Worm (Caenorhabditis elegans) whole organism, L1 larva: Measurements from ENCODE around the gene col-138.

ENCODE experiments used
- aly-2 ChIP-seq: fragments of 150-350 bp; optimal IDR thresholded peaks from 2 replicates; lab custom pipeline; 2014; ENCODE audit warnings: missing biosample characterization, missing genetic modification characterization
- ceh-82 ChIP-seq, 3 experiments: fragments of 150-350 bp in 1 of 3; sonication (generic microtip) in 2 of 3; optimal IDR thresholded peaks; 2 replicates each; lab custom pipeline; 2014 to 2017; ENCODE audit warnings: missing biosample characterization in 3 of 3, missing genetic modification characterization in 3 of 3
- efl-3 ChIP-seq: fragments of 200-800 bp; sonication (Bioruptor generic); optimal IDR thresholded peaks from 2 replicates; lab custom pipeline; 2018; ENCODE audit warnings: mild to moderate bottlenecking, missing genetic modification characterization, missing compliant biosample characterization
- nhr-77 ChIP-seq: fragments of 150-350 bp; optimal IDR thresholded peaks from 2 replicates; lab custom pipeline; 2014; ENCODE audit warnings: missing biosample characterization, missing genetic modification characterization
- nhr-90 ChIP-seq: sonication (generic microtip); optimal IDR thresholded peaks from 2 replicates; lab custom pipeline; 2016; ENCODE audit warnings: mild to moderate bottlenecking, missing genetic modification characterization, missing compliant biosample characterization; ENCODE audit not compliant: poor library complexity
- skn-1 ChIP-seq: fragments of 150-350 bp; optimal IDR thresholded peaks from 2 replicates; lab custom pipeline; 2014; ENCODE audit warnings: missing biosample characterization, missing genetic modification characterization
- unc-30 ChIP-seq: sonication (generic microtip); optimal IDR thresholded peaks from 2 replicates; lab custom pipeline; 2017; ENCODE audit warnings: missing biosample characterization, missing genetic modification characterization
- unc-62 ChIP-seq: fragments of 150-350 bp; optimal IDR thresholded peaks from 2 replicates; lab custom pipeline; 2014; ENCODE audit warnings: missing biosample characterization, missing genetic modification reagents, missing genetic modification characterization
- zip-4 ChIP-seq: fragments of 200-800 bp; sonication (Bioruptor generic); optimal IDR thresholded peaks from 2 replicates; lab custom pipeline; 2018; ENCODE audit warnings: mild to moderate bottlenecking, missing genetic modification characterization, moderate library complexity, missing compliant biosample characterization

DNA sequence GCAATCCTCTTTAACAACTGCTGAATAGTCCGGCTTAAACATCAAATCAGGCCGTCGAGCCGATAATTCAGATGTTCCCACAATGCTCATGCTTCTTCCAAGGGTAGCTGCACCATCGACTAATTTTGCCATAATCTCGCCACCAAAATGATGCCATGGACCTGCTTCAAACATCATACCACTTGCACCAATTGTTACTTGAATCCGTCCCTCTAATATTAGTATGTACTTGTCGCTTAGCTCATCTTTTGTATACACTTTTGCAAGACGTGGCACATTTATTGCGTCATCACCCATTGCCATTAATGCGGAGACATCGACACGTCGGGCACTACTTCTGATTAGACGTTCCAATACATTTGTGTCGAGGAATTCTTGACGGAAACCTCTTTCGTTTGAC, 16.2 kb upstream of the col-138 start:
- TF ChIP-seq aly-2 (no peak), ceh-82 (tag; optimal IDR thresholded peaks at IDR 0.05; lab: Kevin White, UChicago) (no peak), unc-30 (tag; lab: Kevin White, UChicago) (no peak), nhr-77 (tag; lab: Kevin White, UChicago) (no peak), zip-4 (no peak), skn-1 (tag; lab: Kevin White, UChicago) (no peak), efl-3 (no peak), unc-62 (GFP tag; lab: Kevin White, UChicago) (no peak), nhr-90 (tag; lab: Kevin White, UChicago) (no peak)
